Fruit fly (Drosophila melanogaster): Measurements from ENCODE around the gene Tpr2.

Tpr2 gene

DNA sequence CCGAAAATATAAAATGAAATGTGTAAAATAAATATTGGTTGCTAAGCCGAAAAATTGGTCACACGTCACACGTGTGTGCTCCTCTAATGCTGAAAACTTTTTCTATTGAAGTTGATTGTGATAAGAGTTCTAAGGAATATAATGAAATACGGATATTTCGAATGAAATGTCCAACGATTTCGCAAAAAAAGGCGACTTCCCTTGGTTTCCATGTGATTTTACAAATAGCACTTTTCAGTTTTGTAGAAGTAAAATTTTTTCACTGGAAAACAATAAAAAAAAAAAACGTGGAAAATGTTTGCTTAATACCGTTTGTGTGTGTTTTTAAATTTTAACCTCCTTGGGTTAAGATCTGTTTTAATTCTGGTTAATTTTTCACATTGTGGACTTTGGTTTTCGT, 35.2 kb downstream of the Tpr2 start:
- TF ChIP-seq Snoo (tag; optimal IDR thresholded peaks at IDR 0.05) (peak; percentile 24), Ets98B (GFP tag; IDR thresholded peaks at IDR 0.05) (no peak)

- TF ChIP-seq CG8301 (tag; optimal IDR thresholded peaks at IDR 0.05), result no peak
- TF ChIP-seq EcR (GFP tag; optimal IDR thresholded peaks at IDR 0.05), result no peak
- no peak for TF ChIP-seq CG13204 (GFP tag; optimal IDR thresholded peaks at IDR 0.05)
- TF ChIP-seq CG15710 (tag; optimal IDR thresholded peaks at IDR 0.05), result no peak
- TF ChIP-seq CG14655 (GFP tag; optimal IDR thresholded peaks at IDR 0.05), result no peak
- no peak for TF ChIP-seq CG12605 (GFP tag; IDR thresholded peaks at IDR 0.05)
These were observed 37.2 kb downstream of the Tpr2 start for dm6 chr2L:16528493-16528892.

dm6 chr2L:16529485-16530413, 38.4 kb downstream of the Tpr2 start:
- TF ChIP-seq CG8301 (tag; optimal IDR thresholded peaks at IDR 0.05) (no peak), CG9948 (tag; optimal IDR thresholded peaks at IDR 0.05) (no peak), gl (tag; optimal IDR thresholded peaks at IDR 0.05) (no peak), CG8159 (tag; optimal IDR thresholded peaks at IDR 0.05) (no peak), CG17806 (tag; optimal IDR thresholded peaks at IDR 0.05) (no peak), CG4496 (GFP tag; IDR thresholded peaks at IDR 0.05) (peak; percentile 64; the same call in 1 of the 3 replicates)

DNA sequence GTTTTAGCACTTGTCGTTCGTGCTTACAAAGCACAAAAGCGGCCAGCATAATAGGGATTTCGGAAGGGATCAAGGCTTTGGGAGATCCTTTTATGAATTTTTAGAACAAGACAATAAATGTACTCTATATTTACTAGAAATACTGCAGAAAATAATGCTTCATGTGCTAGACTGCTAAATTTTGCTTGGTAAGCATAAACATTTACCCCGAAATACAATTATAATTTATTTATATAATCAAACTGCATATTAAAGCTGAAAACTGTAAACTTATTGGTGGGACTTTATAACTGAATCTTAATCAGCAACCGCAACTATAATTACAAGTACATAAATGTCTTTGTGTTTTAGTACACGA, 39.1 kb downstream of the Tpr2 start:
- no peak for TF ChIP-seq CG17806 (tag; optimal IDR thresholded peaks at IDR 0.05)
- no peak for TF ChIP-seq CG15710 (tag; optimal IDR thresholded peaks at IDR 0.05)
- TF ChIP-seq Pif1A (GFP tag; optimal IDR thresholded peaks at IDR 0.05), result no peak
- no peak for TF ChIP-seq EcR (GFP tag; optimal IDR thresholded peaks at IDR 0.05)
- no peak for TF ChIP-seq CG13204 (GFP tag; optimal IDR thresholded peaks at IDR 0.05)
- no peak for TF ChIP-seq CG14655 (GFP tag; optimal IDR thresholded peaks at IDR 0.05)
- no peak for TF ChIP-seq CG10348 (GFP tag; IDR thresholded peaks at IDR 0.05)

dm6 chr2L:16530809-16531208, 39.5 kb downstream of the Tpr2 start:
- TF ChIP-seq CG8159 (tag; optimal IDR thresholded peaks at IDR 0.05), result no peak
- TF ChIP-seq EcR (GFP tag; optimal IDR thresholded peaks at IDR 0.05), result no peak
- no peak for TF ChIP-seq gl (tag; optimal IDR thresholded peaks at IDR 0.05)
- no peak for TF ChIP-seq CG8301 (tag; optimal IDR thresholded peaks at IDR 0.05)
- TF ChIP-seq D1 (tag; optimal IDR thresholded peaks at IDR 0.05), result no peak
- TF ChIP-seq fd96Ca (GFP tag; IDR thresholded peaks at IDR 0.05), result peak; percentile 51; the same call in 1 of the 3 replicates
- TF ChIP-seq Pif1B (GFP tag; optimal IDR thresholded peaks at IDR 0.05), result no peak
- TF ChIP-seq rn (GFP tag; IDR thresholded peaks at IDR 0.05), result no peak
- TF ChIP-seq CG32121 (GFP tag; IDR thresholded peaks at IDR 0.05), result peak; percentile 31
- peak; percentile 13 for TF ChIP-seq CG14655 (GFP tag; optimal IDR thresholded peaks at IDR 0.05)
- no peak for TF ChIP-seq CG34367 (tag; optimal IDR thresholded peaks at IDR 0.05)
- TF ChIP-seq CG12605 (GFP tag; IDR thresholded peaks at IDR 0.05), result no peak
- TF ChIP-seq CG4496 (GFP tag; IDR thresholded peaks at IDR 0.05), result peak; percentile 66; the same call in 2 of the 3 replicates
- TF ChIP-seq CG17806 (tag; optimal IDR thresholded peaks at IDR 0.05), result no peak
- no peak for TF ChIP-seq CG15710 (tag; optimal IDR thresholded peaks at IDR 0.05)
- no peak for TF ChIP-seq CG9948 (tag; optimal IDR thresholded peaks at IDR 0.05)
- no peak for TF ChIP-seq Pif1A (GFP tag; optimal IDR thresholded peaks at IDR 0.05)
- TF ChIP-seq CG13204 (GFP tag; optimal IDR thresholded peaks at IDR 0.05), result no peak
- peak; percentile 37; the same call in 1 of the 2 replicates for TF ChIP-seq Ets98B (GFP tag; IDR thresholded peaks at IDR 0.05)
- no peak for TF ChIP-seq Snoo (tag; optimal IDR thresholded peaks at IDR 0.05)
- no peak for TF ChIP-seq CG10348 (GFP tag; IDR thresholded peaks at IDR 0.05)

- no peak for TF ChIP-seq CG8301 (tag; optimal IDR thresholded peaks at IDR 0.05)
- no peak for TF ChIP-seq CG8159 (tag; optimal IDR thresholded peaks at IDR 0.05)
- no peak for TF ChIP-seq CG10348 (GFP tag; IDR thresholded peaks at IDR 0.05)
- TF ChIP-seq Ets98B (GFP tag; IDR thresholded peaks at IDR 0.05), result no peak
- TF ChIP-seq CG12605 (GFP tag; IDR thresholded peaks at IDR 0.05), result no peak
- TF ChIP-seq rn (GFP tag; IDR thresholded peaks at IDR 0.05), result no peak
- no peak for TF ChIP-seq CG32121 (GFP tag; IDR thresholded peaks at IDR 0.05)
- TF ChIP-seq Snoo (tag; optimal IDR thresholded peaks at IDR 0.05), result no peak
- TF ChIP-seq Pif1B (GFP tag; optimal IDR thresholded peaks at IDR 0.05), result no peak
- no peak for TF ChIP-seq CG34367 (tag; optimal IDR thresholded peaks at IDR 0.05)
- TF ChIP-seq CG13204 (GFP tag; optimal IDR thresholded peaks at IDR 0.05), result no peak
- no peak for TF ChIP-seq CG4496 (GFP tag; IDR thresholded peaks at IDR 0.05)
- TF ChIP-seq Pif1A (GFP tag; optimal IDR thresholded peaks at IDR 0.05), result no peak
- TF ChIP-seq EcR (GFP tag; optimal IDR thresholded peaks at IDR 0.05), result no peak
- TF ChIP-seq CG15710 (tag; optimal IDR thresholded peaks at IDR 0.05), result no peak
- TF ChIP-seq fd96Ca (GFP tag; IDR thresholded peaks at IDR 0.05), result no peak
- no peak for TF ChIP-seq CG14655 (GFP tag; optimal IDR thresholded peaks at IDR 0.05)
- no peak for TF ChIP-seq D1 (tag; optimal IDR thresholded peaks at IDR 0.05)
- no peak for TF ChIP-seq CG17806 (tag; optimal IDR thresholded peaks at IDR 0.05)
- TF ChIP-seq gl (tag; optimal IDR thresholded peaks at IDR 0.05), result no peak
These were observed 40.3 kb downstream of the Tpr2 start for dm6 chr2L:16531507-16532134.
